Fruit fly (Drosophila melanogaster) whole organism, embryonic: Measurements from ENCODE around the gene CG32713.

ENCODE experiments used
- Ada2b ChIP-seq: fragments of 200-800 bp; sonication (Bioruptor generic); IDR thresholded peaks from 2 replicates; pipeline ENCODE4 v1.3.6; 2022; ENCODE audit warnings: missing biosample characterization, missing genetic modification characterization
- Atf6 ChIP-seq: fragments of 200-800 bp; sonication (Bioruptor generic); IDR thresholded peaks from 2 replicates; pipeline ENCODE4 v1.3.6; 2022; ENCODE audit warnings: missing biosample characterization, missing genetic modification characterization
- BEAF-32 ChIP-seq: fragments of 200-800 bp; sonication (Bioruptor generic); optimal IDR thresholded peaks from 3 replicates; lab custom pipeline; 2017; ENCODE audit warnings: missing biosample characterization, missing genetic modification characterization, mild to moderate bottlenecking, moderate library complexity, missing genetic modification reagents
- Bteb2 ChIP-seq: fragments of 200-800 bp; sonication (Bioruptor generic); optimal IDR thresholded peaks from 2 replicates; lab custom pipeline; 2016; ENCODE audit warnings: missing biosample characterization, missing genetic modification characterization
- CG10267 ChIP-seq: fragments of 200-800 bp; sonication (Bioruptor generic); optimal IDR thresholded peaks from 2 replicates; lab custom pipeline; 2018; ENCODE audit warnings: missing biosample characterization, mild to moderate bottlenecking, missing genetic modification characterization, moderate library complexity
- CG10979 ChIP-seq: fragments of 200-800 bp; sonication (Bioruptor generic); optimal IDR thresholded peaks from 2 replicates; lab custom pipeline; 2018; ENCODE audit warnings: missing biosample characterization, mild to moderate bottlenecking, missing genetic modification characterization, moderate library complexity
- CG11696 ChIP-seq: fragments of 200-800 bp; sonication (Bioruptor generic); IDR thresholded peaks from 2 replicates; pipeline ENCODE4 v1.3.6; 2022; ENCODE audit warnings: missing biosample characterization, missing genetic modification characterization
- CG12391 ChIP-seq: fragments of 200-800 bp; sonication (Bioruptor generic); optimal IDR thresholded peaks from 3 replicates; lab custom pipeline; 2018; ENCODE audit warnings: missing biosample characterization, mild to moderate bottlenecking, missing genetic modification characterization, moderate library complexity
- CG16779 ChIP-seq: fragments of 200-800 bp; sonication (Bioruptor generic); IDR thresholded peaks from 2 replicates; pipeline ENCODE4 v1.3.6; 2022; ENCODE audit warnings: missing biosample characterization, missing genetic modification characterization
- CG17359 ChIP-seq: fragments of 200-800 bp; sonication (Bioruptor generic); optimal IDR thresholded peaks from 3 replicates; lab custom pipeline; 2018; ENCODE audit warnings: missing biosample characterization, mild to moderate bottlenecking, missing genetic modification characterization, moderate library complexity
- CG17612 ChIP-seq: fragments of 200-800 bp; sonication (Bioruptor generic); IDR thresholded peaks from 2 replicates; pipeline ENCODE4 v1.3.6; 2022; ENCODE audit warnings: missing biosample characterization, missing genetic modification characterization
- CG17802 ChIP-seq: fragments of 200-800 bp; sonication (Bioruptor generic); optimal IDR thresholded peaks from 2 replicates; lab custom pipeline; 2018; ENCODE audit warnings: missing biosample characterization, mild to moderate bottlenecking, missing genetic modification characterization, moderate library complexity
- CG17829 ChIP-seq: fragments of 200-800 bp; optimal IDR thresholded peaks from 2 replicates; lab custom pipeline; 2019; ENCODE audit warnings: missing biosample characterization, mild to moderate bottlenecking, missing genetic modification characterization, moderate library complexity
- CG18262 ChIP-seq: fragments of 200-800 bp; optimal IDR thresholded peaks from 3 replicates; lab custom pipeline; 2019; ENCODE audit warnings: missing biosample characterization, mild to moderate bottlenecking, missing genetic modification characterization, moderate library complexity
- CG2712 ChIP-seq: fragments of 200-800 bp; optimal IDR thresholded peaks from 3 replicates; lab custom pipeline; 2019; ENCODE audit warnings: missing biosample characterization, mild to moderate bottlenecking, missing genetic modification characterization, moderate library complexity
- CG30403 ChIP-seq: fragments of 200-800 bp; sonication (Bioruptor generic); optimal IDR thresholded peaks from 3 replicates; lab custom pipeline; 2016; ENCODE audit warnings: missing biosample characterization, missing genetic modification characterization
- CG4328 ChIP-seq: fragments of 200-800 bp; sonication (Bioruptor generic); optimal IDR thresholded peaks from 3 replicates; lab custom pipeline; 2017; ENCODE audit warnings: missing biosample characterization, missing genetic modification reagents, missing genetic modification characterization
- CG4854 ChIP-seq: fragments of 200-800 bp; sonication (Bioruptor generic); optimal IDR thresholded peaks from 2 replicates; lab custom pipeline; 2016; ENCODE audit warnings: missing biosample characterization, missing genetic modification characterization, inconsistent platforms
- CG6765 ChIP-seq: fragments of 200-800 bp; sonication (Bioruptor generic); optimal IDR thresholded peaks from 3 replicates; lab custom pipeline; 2017; ENCODE audit warnings: missing biosample characterization, mild to moderate bottlenecking, missing genetic modification characterization
- CG8944 ChIP-seq: fragments of 200-800 bp; sonication (Bioruptor generic); optimal IDR thresholded peaks from 3 replicates; lab custom pipeline; 2016; ENCODE audit warnings: missing biosample characterization, missing genetic modification characterization
- CG9727 ChIP-seq: fragments of 200-800 bp; sonication (Bioruptor generic); optimal IDR thresholded peaks from 3 replicates; lab custom pipeline; 2017; ENCODE audit warnings: missing biosample characterization, mild to moderate bottlenecking, missing genetic modification characterization
- D ChIP-seq, 2 experiments: fragments of 200-800 bp in 1 of 2; fragments of >200 bp in 1 of 2; sonication (Bioruptor generic) in 1 of 2; optimal IDR thresholded peaks; 2 replicates in 1 of 2; 3 replicates in 1 of 2; lab custom pipeline; 2017; ENCODE audit warnings: mild to moderate bottlenecking in 1 of 2, missing biosample characterization in 1 of 2, missing genetic modification characterization in 1 of 2, missing genetic modification reagents in 1 of 2
- Dip2 ChIP-seq: fragments of 200-800 bp; sonication (Bioruptor generic); IDR thresholded peaks from 2 replicates; pipeline ENCODE4 v1.3.6; 2022; ENCODE audit warnings: missing biosample characterization, missing genetic modification characterization
- Dip3 ChIP-seq: fragments of 200-800 bp; sonication (Bioruptor generic); optimal IDR thresholded peaks from 3 replicates; lab custom pipeline; 2016; ENCODE audit warnings: missing biosample characterization, missing genetic modification characterization
- E2f1 ChIP-seq: fragments of 200-800 bp; sonication (Bioruptor generic); IDR thresholded peaks from 2 replicates; pipeline ENCODE4 v1.3.6; 2022; ENCODE audit warnings: missing biosample characterization, missing genetic modification characterization
- Fer1 ChIP-seq: fragments of 200-800 bp; sonication (Bioruptor generic); optimal IDR thresholded peaks from 2 replicates; lab custom pipeline; 2017; ENCODE audit warnings: missing biosample characterization, mild to moderate bottlenecking, missing genetic modification characterization
- HLH3B ChIP-seq: fragments of 200-800 bp; sonication (Bioruptor generic); IDR thresholded peaks from 2 replicates; pipeline ENCODE4 v1.3.6; 2022; ENCODE audit warnings: missing biosample characterization, missing genetic modification characterization
- HLH54F ChIP-seq: fragments of 200-800 bp; sonication (Bioruptor generic); optimal IDR thresholded peaks from 3 replicates; lab custom pipeline; 2016; ENCODE audit warnings: missing biosample characterization, missing genetic modification characterization
- Hr3 ChIP-seq: fragments of 200-800 bp; sonication (Bioruptor generic); optimal IDR thresholded peaks from 3 replicates; lab custom pipeline; 2016; ENCODE audit warnings: missing biosample characterization, missing genetic modification characterization
- Kr ChIP-seq: fragments of 200-800 bp; sonication (Bioruptor generic); optimal IDR thresholded peaks from 2 replicates; lab custom pipeline; 2017; ENCODE audit warnings: missing biosample characterization, mild to moderate bottlenecking, missing genetic modification characterization
- Meics ChIP-seq: fragments of 200-800 bp; sonication (Bioruptor generic); optimal IDR thresholded peaks from 2 replicates; lab custom pipeline; 2017; ENCODE audit warnings: missing biosample characterization, mild to moderate bottlenecking, missing genetic modification characterization
- NC2β ChIP-seq: fragments of 200-800 bp; sonication (Bioruptor generic); optimal IDR thresholded peaks from 2 replicates; lab custom pipeline; 2016; ENCODE audit warnings: missing biosample characterization, missing genetic modification characterization
- Neu2 ChIP-seq: fragments of 200-800 bp; sonication (Bioruptor generic); optimal IDR thresholded peaks from 3 replicates; lab custom pipeline; 2016; ENCODE audit warnings: missing biosample characterization, missing genetic modification characterization, borderline replicate concordance
- Nf-YB ChIP-seq: fragments of 200-800 bp; sonication (Bioruptor generic); optimal IDR thresholded peaks from 3 replicates; lab custom pipeline; 2019; ENCODE audit warnings: missing biosample characterization, mild to moderate bottlenecking, missing genetic modification characterization, moderate library complexity
- Sry-δ ChIP-seq: fragments of 200-800 bp; sonication (Bioruptor generic); optimal IDR thresholded peaks from 2 replicates; lab custom pipeline; 2016; ENCODE audit warnings: missing biosample characterization, missing genetic modification characterization
- bsh ChIP-seq, 2 experiments: fragments of 200-800 bp; sonication (Bioruptor generic); optimal IDR thresholded peaks; 2 replicates each; lab custom pipeline; 2017 to 2018; ENCODE audit warnings: mild to moderate bottlenecking in 2 of 2, missing biosample characterization in 2 of 2, missing genetic modification characterization in 2 of 2, moderate library complexity in 1 of 2
- caup ChIP-seq: fragments of 200-800 bp; sonication (Bioruptor generic); optimal IDR thresholded peaks from 3 replicates; lab custom pipeline; 2017; ENCODE audit warnings: missing biosample characterization, mild to moderate bottlenecking, missing genetic modification characterization, moderate library complexity; ENCODE audit not compliant: severe bottlenecking
- chinmo ChIP-seq: fragments of 200-800 bp; sonication (Bioruptor generic); IDR thresholded peaks from 4 replicates; pipeline ENCODE4 v1.3.6; 2022; ENCODE audit warnings: missing biosample characterization, missing genetic modification characterization; ENCODE audit not compliant: partially characterized antibody
- crol ChIP-seq: fragments of 200-800 bp; sonication (Bioruptor generic); IDR thresholded peaks from 2 replicates; pipeline ENCODE4 v1.3.6; 2022; ENCODE audit warnings: missing biosample characterization, missing genetic modification characterization
- ham ChIP-seq: fragments of 200-800 bp; sonication (Bioruptor generic); IDR thresholded peaks from 2 replicates; pipeline ENCODE4 v1.3.6; 2022; ENCODE audit warnings: missing biosample characterization, missing genetic modification characterization
- kay ChIP-seq: fragments of 200-800 bp; sonication (Bioruptor generic); optimal IDR thresholded peaks from 2 replicates; lab custom pipeline; 2016; ENCODE audit warnings: missing biosample characterization, missing genetic modification characterization
- luna ChIP-seq: fragments of 200-800 bp; sonication (Bioruptor generic); optimal IDR thresholded peaks from 2 replicates; lab custom pipeline; 2016; ENCODE audit warnings: missing biosample characterization, missing genetic modification characterization
- pfk ChIP-seq: fragments of 200-800 bp; sonication (Bioruptor generic); optimal IDR thresholded peaks from 2 replicates; lab custom pipeline; 2018; ENCODE audit warnings: missing biosample characterization, mild to moderate bottlenecking, missing genetic modification characterization, moderate library complexity
- pho ChIP-seq: fragments of 200-800 bp; sonication (Bioruptor generic); optimal IDR thresholded peaks from 2 replicates; lab custom pipeline; 2016; ENCODE audit warnings: missing biosample characterization, missing genetic modification characterization
- pzg ChIP-seq: fragments of 200-800 bp; sonication (Bioruptor generic); optimal IDR thresholded peaks from 3 replicates; lab custom pipeline; 2018; ENCODE audit warnings: missing biosample characterization, mild to moderate bottlenecking, missing genetic modification characterization, moderate library complexity
- so ChIP-seq: fragments of 200-800 bp; sonication (Bioruptor generic); IDR thresholded peaks from 3 replicates; pipeline ENCODE4 v1.3.6; 2022; ENCODE audit warnings: missing biosample characterization, missing genetic modification characterization
- tgo ChIP-seq: fragments of 200-800 bp; sonication (Bioruptor generic); IDR thresholded peaks from 3 replicates; pipeline ENCODE4 v1.3.6; 2022; ENCODE audit warnings: missing biosample characterization, missing genetic modification characterization
- tin ChIP-seq: fragments of 200-800 bp; sonication (Bioruptor generic); optimal IDR thresholded peaks from 3 replicates; lab custom pipeline; 2016; ENCODE audit warnings: missing biosample characterization, missing genetic modification characterization
- usp ChIP-seq: fragments of >200 bp; optimal IDR thresholded peaks from 2 replicates; lab custom pipeline; 2017; ENCODE audit warnings: missing biosample characterization, missing genetic modification characterization

CG32713 gene

dm6 chrX:8464378-8465036 lies 7.1 kb upstream of the CG32713 start, which contains the start of gene Sptr (continued):
- TF ChIP-seq CG8944 (GFP tag; lab: Kevin White, UChicago) (peak; percentile 45), CG17829 (tag; lab: Kevin White, UChicago) (peak; percentile 80), luna (GFP tag; lab: Kevin White, UChicago) (peak; percentile 65), Neu2 (no peak), HLH54F (GFP tag; lab: Kevin White, UChicago) (peak; percentile 77), kay (GFP tag; lab: Kevin White, UChicago) (peak; percentile 66), CG18262 (tag; lab: Kevin White, UChicago) (peak; percentile 75), NC2β (GFP tag; lab: Kevin White, UChicago) (peak; percentile 17), tin (peak; percentile 73), Bteb2 (GFP tag; lab: Kevin White, UChicago) (peak; percentile 82), chinmo (no peak), CG11696 (peak; percentile 72), CG10979 (peak; percentile 63), CG16779 (GFP tag; lab: Robert Waterston, UW) (peak; percentile 74), CG4328 (peak; percentile 82), pfk (GFP tag; lab: Kevin White, UChicago) (no peak), tgo (GFP tag; lab: Robert Waterston, UW) (peak; percentile 92), Meics (GFP tag; lab: Kevin White, UChicago) (peak; percentile 94), CG12391 (tag; lab: Kevin White, UChicago) (peak; percentile 88), CG30403 (GFP tag; lab: Kevin White, UChicago) (peak; percentile 90), CG4854 (GFP tag; lab: Kevin White, UChicago) (peak; percentile 72), Hr3 (GFP tag; lab: Kevin White, UChicago) (peak; percentile 77), crol (peak; percentile 35; the same call in 1 of the 2 replicates), BEAF-32 (GFP tag; lab: Kevin White, UChicago) (no peak), CG2712 (tag; lab: Kevin White, UChicago) (peak; percentile 80), caup (GFP tag; lab: Kevin White, UChicago) (peak; percentile 92), Kr (GFP tag; lab: Kevin White, UChicago) (no peak), HLH3B (GFP tag; lab: Robert Waterston, UW) (peak; percentile 92), D (optimal IDR thresholded peaks at IDR 0.05; lab: Kevin White, UChicago) (no peak), D (GFP tag; optimal IDR thresholded peaks at IDR 0.05; lab: Kevin White, UChicago) (peak; percentile 57), pho (peak; percentile 83), CG17802 (tag; lab: Kevin White, UChicago) (peak; percentile 7), CG6765 (GFP tag; lab: Kevin White, UChicago) (peak; percentile 91), usp (GFP tag; lab: Kevin White, UChicago) (no peak), Fer1 (GFP tag; lab: Kevin White, UChicago) (peak; percentile 95), ham (peak; percentile 60; the same call in 1 of the 2 replicates), pzg (GFP tag; lab: Kevin White, UChicago) (peak; percentile 12), CG9727 (peak; percentile 86), E2f1 (GFP tag; lab: Robert Waterston, UW) (peak; percentile 87), CG17359 (peak; percentile 89), CG17612 (GFP tag; lab: Robert Waterston, UW) (peak; percentile 81), Dip3 (GFP tag; lab: Kevin White, UChicago) (peak; percentile 79), so (peak; percentile 91), Nf-YB (GFP tag; lab: Kevin White, UChicago) (peak; percentile 68), Sry-δ (GFP tag; lab: Kevin White, UChicago) (peak; percentile 26), Atf6 (GFP tag; lab: Robert Waterston, UW) (peak; percentile 95), Dip2 (GFP tag; lab: Robert Waterston, UW) (no peak), bsh (GFP tag; optimal IDR thresholded peaks at IDR 0.05; lab: Kevin White, UChicago) (peak; percentile 72 to 79), Ada2b (peak; percentile 92), CG10267 (tag; lab: Kevin White, UChicago) (peak; percentile 71)
